Worm (Caenorhabditis elegans): ENCODE measurements around the gene F32D8.13.

F32D8.13 gene

DNA sequence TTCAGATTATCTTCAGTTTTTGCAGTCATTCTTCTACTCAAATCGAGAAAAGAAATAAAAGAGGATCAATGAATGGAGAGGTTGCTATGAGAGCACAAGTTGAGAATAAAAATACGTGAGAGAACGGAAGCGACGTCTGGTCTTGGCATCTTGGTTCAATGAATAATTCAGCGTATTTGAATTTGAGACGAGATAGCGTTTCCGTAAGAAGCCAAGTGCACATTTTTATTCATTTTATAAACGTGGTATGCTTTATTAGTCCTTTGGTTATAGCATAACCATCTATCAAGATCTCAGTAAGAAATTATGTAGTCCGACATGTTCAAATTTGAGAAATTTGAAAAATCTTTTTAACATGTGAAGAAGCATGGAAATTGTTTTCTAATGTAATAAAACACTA lies 22.0 kb upstream of the F32D8.13 start, which contains the start of gene F58B4.2:
Gene F58B4.2, minus strand, starts transcription at position 101 of the 400 bp plus-strand sequence.
- TF ChIP-seq ceh-40 (GFP tag; IDR thresholded peaks at IDR 0.05): no peak

DNA sequence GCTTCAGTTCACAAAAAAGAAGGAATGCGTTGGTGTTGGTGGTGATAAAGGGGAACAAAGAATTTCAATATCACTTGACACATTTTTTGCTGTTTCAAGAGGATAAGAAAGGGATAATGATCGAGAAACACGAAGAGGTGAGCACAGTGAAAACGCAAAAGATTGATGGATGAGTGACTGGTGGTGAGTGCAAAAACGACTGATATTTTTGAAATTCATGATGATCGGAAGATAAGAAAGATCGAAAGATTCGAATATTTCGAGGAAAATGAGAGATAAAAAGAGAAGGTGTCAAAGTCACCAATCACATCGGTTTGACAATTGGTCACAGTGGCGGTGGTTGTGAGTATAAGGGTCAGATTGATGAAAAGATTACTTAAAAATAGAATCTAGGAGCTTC lies 19.6 kb upstream of the F32D8.13 start:
- TF ChIP-seq D2030.7 (GFP tag; IDR thresholded peaks at IDR 0.05): no peak
- TF ChIP-seq lsl-1 (GFP tag; optimal IDR thresholded peaks at IDR 0.05): no peak
- TF ChIP-seq ZK185.1 (tag; optimal IDR thresholded peaks at IDR 0.05; ENCODE audit: poor library complexity, severe bottlenecking): no peak
- no peak for TF ChIP-seq mxl-1 (tag; optimal IDR thresholded peaks at IDR 0.05)
- TF ChIP-seq ccch-3 (GFP tag; optimal IDR thresholded peaks at IDR 0.05): no peak
- no peak for TF ChIP-seq ceh-40 (GFP tag; IDR thresholded peaks at IDR 0.05)
- TF ChIP-seq ceh-58 (GFP tag; IDR thresholded peaks at IDR 0.05): no peak

DNA sequence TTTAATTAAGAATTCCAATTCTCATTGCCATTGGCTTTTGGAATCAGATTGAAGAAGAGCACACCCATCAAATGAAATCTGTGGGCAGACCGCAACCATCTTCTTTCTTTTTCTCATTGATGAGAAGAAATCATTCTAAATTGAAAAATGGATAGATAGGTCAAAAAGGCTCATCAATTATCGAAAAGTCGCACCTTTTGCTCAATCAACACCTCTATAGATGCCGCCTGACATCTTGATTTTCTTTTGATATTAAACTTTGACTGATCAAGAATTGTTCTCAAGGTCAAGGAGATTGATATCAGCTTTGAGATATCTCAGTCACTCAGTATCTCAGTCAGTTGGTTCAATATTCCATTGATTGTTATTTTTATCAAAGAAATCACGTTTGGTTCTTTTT lies 13.6 kb upstream of the F32D8.13 start:
- TF ChIP-seq rcor-1 (GFP tag; IDR thresholded peaks at IDR 0.05) (no peak), hlh-12 (tag; optimal IDR thresholded peaks at IDR 0.05) (no peak), chd-7 (tag; optimal IDR thresholded peaks at IDR 0.05) (no peak), repo-1 (tag; optimal IDR thresholded peaks at IDR 0.05) (no peak), madf-6 (GFP tag; IDR thresholded peaks at IDR 0.05) (no peak)

DNA sequence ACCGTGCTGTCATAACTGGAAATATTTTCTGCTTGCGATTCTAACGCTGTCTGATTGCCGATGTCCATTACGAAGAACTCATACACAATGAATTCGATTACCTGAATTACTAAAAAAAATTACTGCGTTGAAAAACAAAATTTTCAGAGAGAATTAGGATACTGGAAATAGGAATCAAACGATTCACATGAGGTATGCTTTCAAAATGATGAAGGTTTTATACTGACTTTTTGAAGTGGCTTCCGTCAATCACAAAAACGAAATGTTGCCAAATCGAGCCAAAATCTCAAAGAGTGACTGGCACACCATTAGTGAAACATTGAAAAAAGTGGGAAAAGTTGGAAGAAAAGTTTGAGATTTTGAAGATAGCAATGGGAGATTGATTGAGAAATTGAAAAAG lies 12.7 kb upstream of the F32D8.13 start, which contains the start of gene zzz-1:
Gene zzz-1, minus strand, starts transcription at position 101 of the 400 bp plus-strand sequence.
- no peak for TF ChIP-seq ceh-100 (GFP tag; IDR thresholded peaks at IDR 0.05)
- no peak for TF ChIP-seq cebp-2 (GFP tag; IDR thresholded peaks at IDR 0.05)

DNA sequence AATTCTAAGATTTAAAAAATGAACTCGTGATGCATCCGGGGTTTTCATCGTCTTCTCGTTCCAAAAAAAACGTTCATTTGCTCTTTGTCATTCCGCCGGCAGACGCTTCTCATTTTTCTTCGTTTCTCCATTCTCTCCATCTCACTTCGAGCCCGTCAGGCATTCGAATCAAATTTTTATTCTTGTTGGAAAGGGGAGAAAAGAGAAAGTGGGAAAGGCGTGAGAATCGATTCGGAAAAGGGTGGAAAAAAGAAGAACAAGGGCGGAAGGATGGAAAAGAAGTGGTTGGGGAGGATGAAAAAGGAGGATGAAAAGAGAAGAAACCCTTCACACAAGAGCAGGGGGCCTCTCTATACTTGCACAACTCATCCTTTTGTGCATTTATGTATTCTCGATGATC lies 8.5 kb upstream of the F32D8.13 start:
- TF ChIP-seq ztf-18 (tag; optimal IDR thresholded peaks at IDR 0.05): no peak
- TF ChIP-seq tbp1 (GFP tag; optimal IDR thresholded peaks at IDR 0.05): no peak
- TF ChIP-seq repo-1 (tag; optimal IDR thresholded peaks at IDR 0.05): no peak
- TF ChIP-seq lin-35 (GFP tag; optimal IDR thresholded peaks at IDR 0.05): no peak
- no peak for TF ChIP-seq tlf-1 (GFP tag; optimal IDR thresholded peaks at IDR 0.05)
- TF ChIP-seq ceh-27 (GFP tag; optimal IDR thresholded peaks at IDR 0.05): no peak
- TF ChIP-seq unc-130 (GFP tag; optimal IDR thresholded peaks at IDR 0.05): no peak
- TF ChIP-seq lsy-27 (tag; optimal IDR thresholded peaks at IDR 0.05; ENCODE audit: borderline replicate concordance, insufficient read depth): no peak

DNA sequence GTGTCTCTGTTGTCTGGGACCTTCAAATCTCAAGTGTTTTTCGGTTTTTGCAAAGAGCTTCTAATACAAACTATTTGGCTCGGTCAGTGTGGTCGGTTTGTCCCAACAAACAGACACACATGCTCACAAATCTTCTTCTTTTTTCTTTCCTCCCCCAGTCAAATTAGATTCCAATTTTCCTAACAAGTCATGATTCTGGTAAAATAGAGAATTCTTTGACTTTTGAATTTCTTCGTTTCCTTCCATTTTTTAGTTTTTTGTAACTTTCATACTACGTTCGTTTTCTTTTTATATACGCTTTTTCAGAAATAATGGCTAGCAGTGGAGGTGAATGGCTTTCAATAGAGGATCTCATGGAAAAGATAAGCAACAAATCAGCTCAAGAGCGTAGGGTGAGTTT lies 7.4 kb upstream of the F32D8.13 start, which contains the start of gene F32D8.15:
Gene F32D8.15, plus strand, starts transcription at position 301 of the 400 bp plus-strand sequence.
- TF ChIP-seq F33H1.4 (GFP tag; IDR thresholded peaks at IDR 0.05): no peak
- TF ChIP-seq lsl-1 (GFP tag; optimal IDR thresholded peaks at IDR 0.05): no peak
- no peak for TF ChIP-seq K12H6.12 (tag; optimal IDR thresholded peaks at IDR 0.05)
- no peak for TF ChIP-seq nfya-1 (tag; optimal IDR thresholded peaks at IDR 0.05; ENCODE audit: borderline replicate concordance, insufficient read depth)
- TF ChIP-seq zim-3 (tag; optimal IDR thresholded peaks at IDR 0.05): no peak
- TF ChIP-seq snpc-4 (GFP tag; optimal IDR thresholded peaks at IDR 0.05): no peak
- no peak for TF ChIP-seq snpc-4 (tag; optimal IDR thresholded peaks at IDR 0.05)

DNA sequence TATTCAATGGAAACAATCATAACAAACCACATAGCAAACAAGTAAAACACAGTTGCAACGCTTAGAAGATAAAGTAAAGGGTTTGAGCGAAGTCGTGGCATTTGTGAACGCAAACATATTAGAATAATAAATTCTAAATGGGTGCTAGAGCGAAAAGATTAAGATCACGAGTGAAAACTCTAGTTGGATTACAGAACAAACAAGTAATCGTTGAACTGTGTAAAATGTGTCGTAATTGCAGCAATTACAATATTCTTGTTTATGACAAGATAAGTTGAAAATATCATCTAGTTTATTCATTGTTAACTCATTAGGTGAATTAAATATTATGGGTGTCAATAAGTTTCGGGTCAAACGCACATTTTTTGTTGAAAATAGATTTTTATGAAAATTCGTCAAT lies 6.3 kb upstream of the F32D8.13 start, which contains the start of gene F32D8.8:
Gene F32D8.8, minus strand, starts transcription at position 101 of the 400 bp plus-strand sequence.
- no peak for TF ChIP-seq ets-4 (GFP tag; optimal IDR thresholded peaks at IDR 0.05)
- no peak for TF ChIP-seq tbx-9 (tag; optimal IDR thresholded peaks at IDR 0.05; ENCODE audit: borderline replicate concordance)
- no peak for TF ChIP-seq somi-1 (GFP tag; optimal IDR thresholded peaks at IDR 0.05)
- TF ChIP-seq attf-5 (GFP tag; optimal IDR thresholded peaks at IDR 0.05): no peak
- TF ChIP-seq lir-1 (GFP tag; conservative IDR thresholded peaks at IDR 0.05): no peak
- TF ChIP-seq hrde-1 (tag; optimal IDR thresholded peaks at IDR 0.05; ENCODE audit: borderline replicate concordance): no peak
- TF ChIP-seq F10E7.11 (tag; optimal IDR thresholded peaks at IDR 0.05): no peak
- TF ChIP-seq ztf-26 (tag; optimal IDR thresholded peaks at IDR 0.05): no peak
- no peak for TF ChIP-seq B0261.1 (tag; optimal IDR thresholded peaks at IDR 0.05)
- no peak for TF ChIP-seq nhr-120 (GFP tag; IDR thresholded peaks at IDR 0.05)

Measured in whole organism, young adult.